Worm (Caenorhabditis elegans) whole organism, early embryonic: Measurements from ENCODE around the gene tat-4.

Experiments
- F13C5.2 ChIP-seq: sonication (generic microtip); optimal IDR thresholded peaks from 2 replicates; lab custom pipeline; 2017; ENCODE audit warnings: mild to moderate bottlenecking, missing genetic modification characterization, inconsistent platforms, missing compliant biosample characterization
- ama-1 ChIP-seq: fragments of 150-350 bp; optimal IDR thresholded peaks from 2 replicates; lab custom pipeline; 2014
- ets-7 ChIP-seq: sonication (generic microtip); optimal IDR thresholded peaks from 2 replicates; lab custom pipeline; 2016; ENCODE audit warnings: missing genotype, missing genetic modification characterization, missing compliant biosample characterization
- hmbx-1 ChIP-seq: sonication (generic microtip); optimal IDR thresholded peaks from 2 replicates; lab custom pipeline; 2016; ENCODE audit warnings: mild to moderate bottlenecking, missing genetic modification characterization, missing compliant biosample characterization
- hmg-4 ChIP-seq: fragments of 200-800 bp; sonication (Bioruptor generic); optimal IDR thresholded peaks from 2 replicates; lab custom pipeline; 2018; ENCODE audit warnings: mild to moderate bottlenecking, missing genetic modification characterization, missing compliant biosample characterization
- pes-1 ChIP-seq: fragments of 200-800 bp; sonication (Bioruptor generic); IDR thresholded peaks from 2 replicates; pipeline ENCODE4 v1.3.6; 2022; ENCODE audit warnings: missing genetic modification reagents, missing genetic modification characterization, missing compliant biosample characterization
- scrt-1 ChIP-seq: fragments of 200-800 bp; sonication (Bioruptor generic); IDR thresholded peaks from 2 replicates; pipeline ENCODE4 v1.3.6; 2022; ENCODE audit warnings: missing genetic modification characterization, missing compliant biosample characterization
- tra-4 ChIP-seq: sonication (generic microtip); optimal IDR thresholded peaks from 2 replicates; lab custom pipeline; 2017; ENCODE audit warnings: missing genetic modification characterization, missing compliant biosample characterization

ce11 chrII:6190770-6191169, 53.3 kb downstream of the tat-4 start:
- no peak for TF ChIP-seq ama-1 (lab: Kevin White, UChicago)
- TF ChIP-seq pes-1 (GFP tag; lab: Robert Waterston, UW) = no peak
- no peak for TF ChIP-seq tra-4 (tag; lab: Kevin White, UChicago)
- TF ChIP-seq F13C5.2 (tag; lab: Kevin White, UChicago) = no peak
- TF ChIP-seq hmg-4 (GFP tag; lab: Kevin White, UChicago) = no peak
- TF ChIP-seq hmbx-1 (tag; lab: Kevin White, UChicago) = no peak
- TF ChIP-seq scrt-1 (GFP tag; lab: Robert Waterston, UW) = no peak
- TF ChIP-seq ets-7 = no peak
